Worm (Caenorhabditis elegans) whole organism, L2 larva: ENCODE results near the gene T24A6.16.

ENCODE experiments used
- alr-1 ChIP-seq: fragments of 150-350 bp; optimal IDR thresholded peaks from 2 replicates; lab custom pipeline; 2014; ENCODE audit warnings: missing biosample characterization, missing genetic modification characterization
- aly-2 ChIP-seq: fragments of 150-350 bp; optimal IDR thresholded peaks from 2 replicates; lab custom pipeline; 2014; ENCODE audit warnings: missing biosample characterization, missing genetic modification characterization
- ama-1 ChIP-seq: fragments of 150-350 bp; optimal IDR thresholded peaks from 2 replicates; lab custom pipeline; 2018; ENCODE audit warnings: inconsistent platforms
- blmp-1 ChIP-seq: sonication (generic microtip); optimal IDR thresholded peaks from 2 replicates; lab custom pipeline; 2017; ENCODE audit warnings: missing genetic modification characterization, mild to moderate bottlenecking, missing compliant biosample characterization, antibody characterized with exemption, moderate library complexity; ENCODE audit not compliant: insufficient read depth
- dmd-4 ChIP-seq: sonication (generic microtip); optimal IDR thresholded peaks from 2 replicates; lab custom pipeline; 2017; ENCODE audit warnings: missing biosample characterization, missing genetic modification characterization
- elt-1 ChIP-seq: fragments of 150-350 bp; optimal IDR thresholded peaks from 2 replicates; lab custom pipeline; 2014; ENCODE audit warnings: missing biosample characterization, missing genetic modification characterization
- elt-3 ChIP-seq: sonication (generic microtip); optimal IDR thresholded peaks from 2 replicates; lab custom pipeline; 2017; ENCODE audit warnings: missing biosample characterization, missing genetic modification characterization
- lin-13 ChIP-seq: fragments of 150-350 bp; optimal IDR thresholded peaks from 2 replicates; lab custom pipeline; 2014; ENCODE audit warnings: missing biosample characterization, missing genetic modification reagents, missing genetic modification characterization
- lin-39 ChIP-seq: fragments of 150-350 bp; optimal IDR thresholded peaks from 2 replicates; lab custom pipeline; 2014; ENCODE audit warnings: missing biosample characterization, missing genetic modification reagents, missing genetic modification characterization
- lsy-2 ChIP-seq, 2 experiments: fragments of 150-350 bp in 1 of 2; sonication (generic microtip) in 1 of 2; optimal IDR thresholded peaks; 2 replicates each; lab custom pipeline; 2014 to 2017; ENCODE audit warnings: missing biosample characterization in 2 of 2, missing genetic modification characterization in 2 of 2
- nhr-11 ChIP-seq: fragments of 150-350 bp; optimal IDR thresholded peaks from 2 replicates; lab custom pipeline; 2014; ENCODE audit warnings: missing biosample characterization, missing genetic modification characterization
- nhr-25 ChIP-seq: fragments of 150-350 bp; sonication (generic microtip); optimal IDR thresholded peaks from 3 replicates; lab custom pipeline; 2014; ENCODE audit warnings: missing biosample characterization, missing genetic modification characterization
- nhr-6 ChIP-seq: fragments of 150-350 bp; optimal IDR thresholded peaks from 2 replicates; lab custom pipeline; 2014; ENCODE audit warnings: missing biosample characterization, missing genetic modification characterization
- ztf-11 ChIP-seq: sonication (generic microtip); optimal IDR thresholded peaks from 2 replicates; lab custom pipeline; 2017; ENCODE audit warnings: missing biosample characterization, missing genetic modification characterization

DNA sequence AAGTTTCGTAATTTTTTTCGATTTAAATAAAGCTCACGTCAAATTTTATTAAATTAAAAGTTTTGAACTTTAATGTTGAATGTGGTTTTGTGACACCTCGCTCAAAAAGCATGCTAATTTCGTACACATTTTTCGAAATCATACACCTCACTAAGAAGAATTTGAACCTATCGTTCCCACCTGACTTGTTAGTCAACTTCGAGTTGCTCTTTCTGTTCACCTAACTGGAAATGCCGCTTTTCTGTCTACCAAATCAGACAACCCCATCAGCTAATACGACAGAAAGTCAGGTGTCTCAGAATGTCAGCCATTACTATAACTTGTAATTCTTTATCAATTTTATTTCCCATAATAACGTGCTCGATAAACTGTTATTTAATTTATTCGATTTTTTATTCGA is 32.3 kb downstream of the T24A6.16 start, which contains the start of gene srbc-66:
- TF ChIP-seq nhr-11 (no peak), ama-1 (no peak), nhr-25 (tag; lab: Kevin White, UChicago) (no peak), nhr-6 (no peak), lin-13 (no peak), alr-1 (tag; lab: Kevin White, UChicago) (no peak), blmp-1 (tag; lab: Kevin White, UChicago) (no peak), ztf-11 (tag; lab: Kevin White, UChicago) (no peak), elt-1 (tag; lab: Kevin White, UChicago) (no peak), lin-39 (tag; lab: Kevin White, UChicago) (no peak), lsy-2 (tag; optimal IDR thresholded peaks at IDR 0.05; lab: Kevin White, UChicago) (no peak), elt-3 (tag; lab: Kevin White, UChicago) (no peak), dmd-4 (no peak), aly-2 (no peak)
